Worm (Caenorhabditis elegans): ENCODE results near the gene C31E10.11.

- TF ChIP-seq flt-1 (GFP tag; IDR thresholded peaks at IDR 0.05), result no peak
- no peak for TF ChIP-seq ama-1 (optimal IDR thresholded peaks at IDR 0.05)
- no peak for TF ChIP-seq B0310.2 (tag; optimal IDR thresholded peaks at IDR 0.05)
- TF ChIP-seq ets-7 (tag; optimal IDR thresholded peaks at IDR 0.05), result no peak
- TF ChIP-seq aly-1 (tag; optimal IDR thresholded peaks at IDR 0.05), result no peak
- TF ChIP-seq tbx-37 (GFP tag; conservative IDR thresholded peaks at IDR 0.05), result no peak
- no peak for TF ChIP-seq tbx-11 (GFP tag; IDR thresholded peaks at IDR 0.05)
- TF ChIP-seq pes-1 (GFP tag; IDR thresholded peaks at IDR 0.05), result no peak
- TF ChIP-seq ceh-36 (tag; optimal IDR thresholded peaks at IDR 0.05), result no peak
- no peak for TF ChIP-seq scrt-1 (GFP tag; IDR thresholded peaks at IDR 0.05)
Observed at ce11 chrX:14039293-14039692, 48.7 kb upstream of the C31E10.11 start.

All from whole organism, early embryonic.